Worm (Caenorhabditis elegans): ENCODE results near the gene glb-12.

DNA sequence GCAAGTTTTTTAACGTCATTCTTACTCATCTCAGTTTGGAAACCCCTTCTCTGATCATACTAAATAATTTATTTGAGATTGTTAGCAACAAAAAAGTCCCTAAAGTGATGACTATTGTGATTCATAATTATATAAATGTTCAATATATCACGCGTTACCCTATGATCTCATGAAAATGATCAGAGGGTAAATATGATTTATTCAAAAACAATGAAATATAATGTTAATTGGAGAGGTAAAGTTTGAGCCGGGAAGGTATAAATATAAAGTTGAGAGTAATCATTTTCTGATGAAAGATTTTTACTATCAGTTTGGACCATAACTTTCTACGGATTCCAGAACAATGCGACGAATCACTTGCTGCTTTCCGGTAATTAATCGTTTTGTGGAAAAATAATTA is 5.6 kb upstream of the glb-12 start, which contains the start of gene C52A11.3:
- TF ChIP-seq sox-4 (tag; optimal IDR thresholded peaks at IDR 0.05) (no peak), Y22D7AL.16 (tag; optimal IDR thresholded peaks at IDR 0.05) (no peak), pqm-1 (tag; optimal IDR thresholded peaks at IDR 0.05) (no peak), eyg-1 (tag; optimal IDR thresholded peaks at IDR 0.05) (no peak), ahr-1 (tag; optimal IDR thresholded peaks at IDR 0.05) (no peak), K09A11.1 (tag; optimal IDR thresholded peaks at IDR 0.05; ENCODE audit: insufficient read depth) (no peak), ama-1 (optimal IDR thresholded peaks at IDR 0.05) (no peak), hlh-30 (tag; optimal IDR thresholded peaks at IDR 0.05; ENCODE audit: insufficient read depth) (no peak)
